Fruit fly (Drosophila melanogaster): ENCODE data around the gene Ostgamma.
A peak's percentile ranks its signal among the peaks of the same experiment; 100 is the strongest.

Gene Ostgamma

DNA sequence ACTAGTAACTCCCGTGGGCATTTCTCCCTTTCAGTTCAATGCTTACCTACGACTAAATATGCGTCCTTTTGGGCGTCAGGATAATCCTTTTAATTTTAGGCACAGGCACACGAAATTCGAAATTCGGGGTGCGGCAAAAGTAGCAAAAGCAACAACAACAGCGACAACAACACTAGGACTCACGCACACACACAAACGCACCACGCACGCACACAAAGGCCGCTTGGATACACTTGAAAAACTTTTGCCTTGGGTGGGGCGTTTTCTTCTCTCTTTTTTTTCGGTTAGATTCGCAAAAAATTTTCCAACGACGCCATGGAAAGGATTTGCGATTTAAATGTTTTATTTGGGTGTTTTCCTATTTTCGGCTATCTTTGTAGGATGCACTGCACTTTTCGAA is 11.6 kb downstream of the Ostgamma start:
- TF ChIP-seq cnc (optimal IDR thresholded peaks at IDR 0.05) = no peak
- no peak for TF ChIP-seq Mnt (GFP tag; optimal IDR thresholded peaks at IDR 0.05)

DNA sequence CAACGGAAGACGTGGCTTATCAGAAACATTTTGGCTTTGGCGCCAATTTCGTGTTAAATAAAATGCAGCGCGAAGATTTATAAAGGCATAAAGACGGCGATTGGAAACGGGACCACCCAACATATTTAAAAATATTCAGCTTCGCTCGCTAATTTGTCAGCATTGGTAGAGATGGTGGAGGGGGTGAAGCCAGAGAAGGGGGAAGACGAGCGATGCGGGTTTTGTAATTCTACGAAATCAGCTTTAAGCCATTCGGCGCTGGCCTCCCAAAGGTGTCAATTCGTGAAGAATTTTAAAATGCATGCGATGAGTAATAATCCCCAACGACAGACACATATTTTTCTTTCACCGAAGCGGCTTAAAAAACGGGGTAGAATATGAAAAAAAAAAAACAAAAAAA is 13.9 kb downstream of the Ostgamma start:
- peak; percentile 98 for TF ChIP-seq tj (GFP tag; optimal IDR thresholded peaks at IDR 0.05)
- no peak for TF ChIP-seq cic (GFP tag; optimal IDR thresholded peaks at IDR 0.05)

DNA sequence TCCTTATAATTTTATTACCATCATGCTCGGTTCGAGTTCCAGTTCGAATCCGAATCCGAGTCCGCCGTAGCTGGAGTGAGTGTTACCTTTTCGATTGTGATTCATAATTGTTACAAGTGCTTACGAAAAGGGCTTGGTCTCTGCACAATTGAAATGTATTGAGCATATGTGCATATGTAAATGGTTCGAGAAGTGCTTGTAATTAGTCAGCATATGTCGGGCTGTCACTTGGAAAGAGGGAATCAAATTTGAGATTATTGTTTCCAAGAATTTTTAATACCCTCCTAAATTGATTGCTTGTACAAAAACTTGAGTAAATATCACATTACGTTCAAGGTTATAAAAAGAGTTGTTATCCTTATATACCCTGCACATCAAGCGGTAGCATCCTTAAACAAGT is 14.5 kb downstream of the Ostgamma start:
- TF ChIP-seq CG14711 (tag; optimal IDR thresholded peaks at IDR 0.05) (no peak), Mnt (GFP tag; optimal IDR thresholded peaks at IDR 0.05) (no peak), Hr96 (GFP tag; optimal IDR thresholded peaks at IDR 0.05) (no peak), Crg-1 (GFP tag; optimal IDR thresholded peaks at IDR 0.05) (no peak), Clk (GFP tag; optimal IDR thresholded peaks at IDR 0.05) (no peak), cnc (optimal IDR thresholded peaks at IDR 0.05) (no peak), bab1 (GFP tag; optimal IDR thresholded peaks at IDR 0.05) (no peak), CG11617 (GFP tag; optimal IDR thresholded peaks at IDR 0.05) (no peak), pad (GFP tag; optimal IDR thresholded peaks at IDR 0.05) (no peak), CG5204 (GFP tag; optimal IDR thresholded peaks at IDR 0.05) (no peak), CG1620 (GFP tag; optimal IDR thresholded peaks at IDR 0.05) (no peak), ovo (GFP tag; optimal IDR thresholded peaks at IDR 0.05) (no peak), kay (GFP tag; ENCODE audit: borderline replicate concordance) (no peak)

DNA sequence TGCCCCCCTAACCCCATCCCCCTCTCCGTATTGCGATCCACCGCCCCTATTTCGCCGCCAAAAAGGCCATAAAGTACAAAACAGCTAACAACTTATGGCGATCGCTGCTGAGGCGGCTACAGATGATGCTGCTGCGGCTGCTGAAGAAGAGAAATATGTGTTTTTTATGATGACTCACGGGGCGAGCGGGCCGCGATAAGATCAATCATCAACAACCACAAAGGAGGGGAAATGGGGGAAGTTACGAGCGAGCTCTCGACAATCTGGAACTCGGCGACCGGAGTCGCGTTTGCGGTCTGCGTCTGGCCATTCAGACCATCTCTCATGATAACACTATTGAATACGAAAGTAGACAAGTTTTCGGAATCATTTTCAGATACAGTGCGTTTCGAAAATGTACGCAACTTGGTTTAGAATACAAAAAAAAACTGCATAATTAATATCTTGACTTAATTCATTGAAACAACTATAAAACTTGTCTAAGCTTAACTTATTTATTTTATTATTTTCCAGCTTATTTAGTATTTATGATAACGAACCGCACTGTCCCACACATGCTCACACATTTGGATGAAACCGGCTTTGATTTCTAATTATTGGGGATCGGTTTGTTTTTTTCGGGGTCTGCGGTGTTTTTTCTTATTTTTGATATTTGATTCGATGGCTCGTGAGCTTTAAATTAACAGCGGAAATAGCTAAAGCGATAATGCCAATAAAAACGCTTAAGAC is 15.7 kb downstream of the Ostgamma start:
- TF ChIP-seq CG1620 (GFP tag; optimal IDR thresholded peaks at IDR 0.05) (no peak), Hr96 (GFP tag; optimal IDR thresholded peaks at IDR 0.05) (no peak), Mnt (GFP tag; optimal IDR thresholded peaks at IDR 0.05) (no peak), CG7101 (tag; optimal IDR thresholded peaks at IDR 0.05) (peak; percentile 3), kay (GFP tag; ENCODE audit: borderline replicate concordance) (peak; percentile 59), tj (GFP tag; optimal IDR thresholded peaks at IDR 0.05) (no peak), bab1 (GFP tag; optimal IDR thresholded peaks at IDR 0.05) (peak; percentile 27), pad (GFP tag; optimal IDR thresholded peaks at IDR 0.05) (no peak), CG12768 (GFP tag; optimal IDR thresholded peaks at IDR 0.05) (no peak), CG11617 (GFP tag; optimal IDR thresholded peaks at IDR 0.05) (no peak), ovo (GFP tag; optimal IDR thresholded peaks at IDR 0.05) (no peak)

DNA sequence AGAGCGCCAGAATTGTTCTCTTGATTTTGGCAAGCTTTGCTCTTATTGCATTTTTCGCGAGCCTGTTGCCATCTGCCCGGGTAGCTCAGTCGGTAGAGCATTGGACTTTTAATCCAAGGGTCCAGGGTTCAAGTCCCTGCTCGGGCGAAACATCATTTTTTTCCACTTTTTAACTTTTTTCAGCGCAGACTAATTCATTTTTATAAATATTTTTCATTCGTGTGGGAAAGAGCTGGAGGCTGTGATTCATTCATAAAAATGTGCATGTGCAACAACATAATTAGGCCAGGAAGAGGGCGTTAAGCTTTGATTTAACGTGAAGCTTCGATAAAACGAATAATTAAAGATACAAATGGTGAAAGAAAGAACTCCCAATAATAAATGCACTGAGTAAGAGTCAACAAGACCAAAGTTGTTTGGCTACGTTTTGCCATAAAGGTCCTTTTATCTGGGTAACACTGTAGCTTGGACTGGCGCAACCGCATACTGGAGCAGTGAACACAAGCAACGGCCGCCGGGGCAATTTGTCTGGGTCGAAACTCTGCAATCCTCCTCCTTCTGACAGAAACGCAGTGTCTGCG is 17.2 kb downstream of the Ostgamma start:
- TF ChIP-seq cnc (optimal IDR thresholded peaks at IDR 0.05) (no peak), kay (GFP tag; ENCODE audit: borderline replicate concordance) (peak; percentile 65), CG7045 (GFP tag; optimal IDR thresholded peaks at IDR 0.05) (peak; percentile 3)

DNA sequence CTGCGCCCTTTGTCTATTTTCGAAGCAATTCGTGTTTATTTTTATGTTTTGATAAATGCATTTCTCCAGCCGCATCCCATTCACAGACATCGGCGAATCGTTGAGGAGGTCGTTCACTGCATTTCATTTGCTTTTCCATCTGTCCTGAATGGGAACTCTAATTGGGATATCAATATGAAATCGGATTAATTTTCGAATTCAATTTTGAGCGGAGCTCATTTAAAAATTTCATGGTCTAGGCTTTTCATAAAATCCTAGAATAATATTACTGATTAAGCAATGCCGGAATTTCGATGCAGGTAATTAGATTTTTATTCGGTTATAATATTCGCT is 17.9 kb downstream of the Ostgamma start:
- TF ChIP-seq CG7045 (GFP tag; optimal IDR thresholded peaks at IDR 0.05) (no peak), Mnt (GFP tag; optimal IDR thresholded peaks at IDR 0.05) (no peak), CG1620 (GFP tag; optimal IDR thresholded peaks at IDR 0.05) (no peak), kay (GFP tag; ENCODE audit: borderline replicate concordance) (no peak), CG14711 (tag; optimal IDR thresholded peaks at IDR 0.05) (no peak)

DNA sequence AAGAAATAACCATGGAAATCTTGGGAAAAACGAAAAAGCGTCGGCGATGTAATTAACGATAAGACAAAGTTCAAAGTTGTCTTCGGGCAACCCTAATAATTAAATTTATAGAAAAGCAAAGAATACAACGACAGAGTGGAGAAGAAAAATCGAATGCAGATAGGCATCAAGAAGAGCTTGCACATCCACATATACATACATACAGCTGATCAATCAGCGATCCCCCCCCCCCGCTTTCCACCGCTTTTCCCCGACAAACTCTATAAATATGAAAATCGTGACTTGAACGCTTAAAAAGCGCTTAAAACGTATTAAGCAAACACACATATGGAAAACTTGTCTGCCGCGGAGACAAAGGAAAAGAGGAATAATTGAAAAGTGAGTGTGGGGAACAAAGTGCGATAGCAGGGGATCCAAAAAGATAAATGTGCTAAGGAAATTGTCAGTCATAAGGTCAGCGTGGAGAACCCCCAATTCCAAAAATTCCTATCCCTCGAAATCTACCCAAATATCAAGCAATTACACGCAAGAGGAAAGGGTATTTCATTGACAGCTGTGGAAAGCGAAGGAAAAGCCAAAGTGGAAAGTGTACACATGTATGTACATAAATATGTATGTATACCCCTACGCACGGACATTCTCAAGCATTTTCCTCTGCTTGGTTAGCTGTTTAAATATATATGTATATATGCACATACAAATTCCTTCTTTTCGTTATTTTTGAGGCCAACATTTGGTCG is 18.5 kb downstream of the Ostgamma start:
- TF ChIP-seq Hr96 (GFP tag; optimal IDR thresholded peaks at IDR 0.05) = no peak
- no peak for TF ChIP-seq CG7045 (GFP tag; optimal IDR thresholded peaks at IDR 0.05)
- TF ChIP-seq CG7101 (tag; optimal IDR thresholded peaks at IDR 0.05) = no peak
- no peak for TF ChIP-seq tj (GFP tag; optimal IDR thresholded peaks at IDR 0.05)

DNA sequence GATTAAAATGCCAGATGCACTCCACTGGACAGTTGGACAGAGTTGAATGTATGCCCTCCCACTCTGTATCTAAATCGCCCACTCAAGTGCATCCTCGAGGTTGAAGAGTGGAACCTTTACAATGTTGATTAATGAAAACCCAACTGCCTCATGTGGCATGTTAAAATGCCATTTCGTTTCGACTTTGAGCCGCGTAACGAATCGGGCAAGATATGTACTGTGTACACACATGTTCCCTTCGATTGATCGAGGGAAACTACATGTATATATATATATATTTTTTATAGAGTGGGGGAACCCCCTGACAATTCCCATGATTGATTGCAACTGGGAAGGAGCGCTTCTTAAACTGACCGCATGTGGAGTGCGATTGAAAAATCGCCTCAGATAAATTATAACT is 19.9 kb downstream of the Ostgamma start:
- TF ChIP-seq Hr96 (GFP tag; optimal IDR thresholded peaks at IDR 0.05) = no peak
- TF ChIP-seq CG7045 (GFP tag; optimal IDR thresholded peaks at IDR 0.05) = no peak
- TF ChIP-seq toe (GFP tag; optimal IDR thresholded peaks at IDR 0.05) = no peak
- TF ChIP-seq Crg-1 (GFP tag; optimal IDR thresholded peaks at IDR 0.05) = no peak
- no peak for TF ChIP-seq CG12768 (GFP tag; optimal IDR thresholded peaks at IDR 0.05)
- TF ChIP-seq CG11617 (GFP tag; optimal IDR thresholded peaks at IDR 0.05) = no peak
- no peak for TF ChIP-seq tj (GFP tag; optimal IDR thresholded peaks at IDR 0.05)
- no peak for TF ChIP-seq Mnt (GFP tag; optimal IDR thresholded peaks at IDR 0.05)
- no peak for TF ChIP-seq CG5204 (GFP tag; optimal IDR thresholded peaks at IDR 0.05)
- TF ChIP-seq CG14711 (tag; optimal IDR thresholded peaks at IDR 0.05) = no peak
- no peak for TF ChIP-seq bab1 (GFP tag; optimal IDR thresholded peaks at IDR 0.05)
- TF ChIP-seq CG33017 (tag; optimal IDR thresholded peaks at IDR 0.05) = no peak
- no peak for TF ChIP-seq cic (GFP tag; optimal IDR thresholded peaks at IDR 0.05)
- no peak for TF ChIP-seq Clk (GFP tag; optimal IDR thresholded peaks at IDR 0.05)
- no peak for TF ChIP-seq CG7101 (tag; optimal IDR thresholded peaks at IDR 0.05)
